Worm (Caenorhabditis elegans) whole organism, dauer: ENCODE data around the gene R11D1.10.

ENCODE experiments used
- unc-62 ChIP-seq: sonication (generic microtip); optimal IDR thresholded peaks from 2 replicates; lab custom pipeline; 2017; ENCODE audit warnings: missing biosample characterization, missing genetic modification reagents, missing genetic modification characterization

Gene R11D1.10

DNA sequence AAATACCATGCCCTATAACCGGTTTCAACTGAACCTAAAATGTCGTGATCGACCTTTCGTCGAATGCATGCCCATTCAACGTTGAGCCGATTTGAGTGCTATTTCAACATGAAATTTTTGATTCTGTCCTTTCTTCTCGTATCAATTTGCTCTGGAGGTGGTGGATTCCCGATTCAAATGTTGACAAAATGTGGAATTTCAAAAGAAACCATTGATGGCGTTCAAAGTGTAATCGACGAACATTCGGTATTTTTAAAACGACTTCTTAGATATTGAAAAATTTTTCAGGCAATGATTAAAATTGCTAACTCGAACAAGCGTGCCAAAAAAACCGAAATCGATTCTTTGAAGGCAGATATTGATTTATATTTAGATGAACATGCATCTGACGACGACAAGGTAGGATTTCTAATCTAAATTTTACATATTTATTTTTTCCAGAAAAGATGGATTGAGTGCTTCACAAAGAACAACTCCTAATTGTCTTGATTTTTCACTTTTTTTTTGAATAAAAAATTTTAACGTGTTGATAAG lies 2.1 kb upstream of the R11D1.10 start, which contains the start of gene R11D1.13:
Gene R11D1.13 (plus strand): TSS at position 51 of the 534 bp plus-strand sequence.
- no peak for TF ChIP-seq unc-62

DNA sequence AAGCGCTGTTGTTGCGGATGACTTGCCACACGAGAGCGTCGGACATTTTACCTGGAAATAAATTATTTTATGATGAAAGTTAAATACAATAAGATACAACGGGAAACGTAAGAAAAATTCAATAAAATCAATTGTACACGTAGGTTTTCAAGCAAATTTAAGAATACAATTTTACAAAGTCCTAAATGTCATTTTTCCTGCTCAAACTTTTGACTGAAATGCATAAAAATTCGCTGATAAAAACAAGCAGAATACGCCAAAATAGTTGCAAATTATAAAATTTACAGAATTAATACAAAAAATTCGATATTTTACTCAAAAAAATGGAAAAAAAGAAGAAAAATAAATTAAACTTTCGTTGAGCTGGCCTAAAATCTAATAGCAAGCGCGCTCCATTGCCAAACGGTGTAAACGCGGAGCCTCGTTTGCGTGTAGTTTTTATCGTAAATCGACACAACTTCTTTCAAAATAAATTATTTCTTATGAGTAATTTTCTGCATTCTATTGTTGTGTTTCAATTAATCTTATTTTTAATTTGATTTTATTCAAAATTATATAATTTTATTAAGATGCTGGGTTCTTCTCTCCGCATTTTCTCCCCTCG lies 1.2 kb upstream of the R11D1.10 start, which contains the start of the genes rpl-28 and mrpl-49:
Gene rpl-28 (minus strand): TSS at position 51 of the 604 bp plus-strand sequence.
Gene mrpl-49 (plus strand): TSS at position 570 of the 604 bp plus-strand sequence.
- no peak for TF ChIP-seq unc-62

DNA sequence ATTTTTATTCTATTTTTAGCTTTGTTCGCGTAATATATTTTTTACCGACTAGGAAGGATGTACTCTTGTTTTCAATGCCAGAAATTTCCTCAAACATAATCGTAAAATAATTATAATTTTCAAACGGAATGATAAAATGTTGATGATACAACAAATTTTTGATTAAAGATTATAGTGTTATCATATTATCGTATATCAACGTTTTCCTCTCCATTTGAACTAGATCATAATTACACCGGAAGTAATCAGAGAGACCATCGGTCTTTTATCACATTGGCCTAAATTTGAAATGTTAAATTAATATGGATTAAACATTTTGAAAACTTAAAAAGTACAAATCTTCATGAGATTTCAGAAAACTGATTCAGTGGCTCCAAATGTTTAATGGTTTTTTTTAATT lies 3.4 kb downstream of the R11D1.10 start:
- no peak for TF ChIP-seq unc-62

DNA sequence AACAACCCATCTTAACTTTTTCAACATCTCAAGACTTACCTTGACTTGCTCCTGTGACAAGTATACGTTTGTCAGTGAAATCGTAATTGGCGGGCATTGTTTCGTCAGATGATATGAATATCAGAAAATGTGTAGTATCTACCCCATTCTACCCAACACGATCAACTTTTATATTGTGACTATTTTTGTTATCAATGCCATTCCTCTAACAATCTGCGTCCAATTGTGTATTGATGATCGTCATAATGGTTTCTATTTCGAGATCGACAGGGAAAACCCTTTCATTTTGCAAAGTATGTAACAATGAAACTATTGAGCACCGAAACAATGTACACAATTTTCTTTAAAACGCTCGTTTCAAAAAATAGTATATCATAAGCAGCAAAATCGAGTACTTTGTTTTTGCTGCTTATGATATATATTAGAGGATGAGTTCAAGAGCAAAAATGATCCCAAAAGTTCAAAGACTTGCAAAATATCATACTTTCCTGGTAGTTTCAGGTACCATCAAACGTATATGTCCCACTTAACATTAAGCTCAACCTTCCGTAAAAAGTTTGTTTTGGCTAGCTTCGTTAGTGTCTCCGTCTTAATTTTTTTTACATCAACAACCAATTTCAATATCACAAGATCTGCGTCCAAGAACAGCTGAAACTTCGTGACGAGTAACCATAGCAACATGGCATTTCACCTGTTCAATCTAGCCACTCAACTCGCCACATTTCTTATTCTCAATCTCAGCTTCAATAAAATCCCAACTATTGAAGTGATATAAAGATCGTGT lies 4.3 kb downstream of the R11D1.10 start, which contains the start of the genes dhs-21 and xbx-9:
Gene dhs-21 (minus strand): TSS at position 181 of the 784 bp plus-strand sequence.
Gene xbx-9 (plus strand): TSS at position 734 of the 784 bp plus-strand sequence.
- no peak for TF ChIP-seq unc-62

DNA sequence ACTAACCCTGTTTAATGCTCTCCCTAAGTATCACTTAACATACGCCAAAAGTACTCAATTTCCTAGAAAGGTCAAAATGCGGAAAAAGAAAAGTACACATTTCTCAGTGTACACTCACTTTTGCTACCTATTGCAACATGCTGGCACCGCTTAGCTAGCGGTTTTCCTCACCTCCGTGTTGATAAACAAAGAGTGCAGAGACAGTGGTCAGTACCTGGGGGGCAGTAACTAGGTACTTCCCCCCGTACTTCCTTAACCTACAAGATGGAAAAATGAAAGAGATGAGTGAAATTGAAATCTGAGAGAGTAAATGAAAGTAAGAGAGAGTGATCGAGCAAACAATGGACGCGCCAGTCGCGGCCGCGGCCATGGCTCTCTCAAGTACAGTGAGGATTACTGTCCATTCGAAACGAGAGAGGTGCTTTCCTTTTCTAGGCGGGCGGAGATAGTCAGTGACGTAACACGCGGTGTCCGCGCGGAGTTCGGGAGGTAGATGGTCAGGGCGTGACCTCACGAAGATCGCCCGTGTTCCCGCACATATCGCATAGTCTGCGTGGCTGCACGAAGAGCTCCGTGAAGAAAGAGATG lies 6.9 kb downstream of the R11D1.10 start, which contains the start of gene cky-1:
Gene cky-1 (plus strand): TSS at position 538 of the 588 bp plus-strand sequence.
- TF ChIP-seq unc-62 = no peak

DNA sequence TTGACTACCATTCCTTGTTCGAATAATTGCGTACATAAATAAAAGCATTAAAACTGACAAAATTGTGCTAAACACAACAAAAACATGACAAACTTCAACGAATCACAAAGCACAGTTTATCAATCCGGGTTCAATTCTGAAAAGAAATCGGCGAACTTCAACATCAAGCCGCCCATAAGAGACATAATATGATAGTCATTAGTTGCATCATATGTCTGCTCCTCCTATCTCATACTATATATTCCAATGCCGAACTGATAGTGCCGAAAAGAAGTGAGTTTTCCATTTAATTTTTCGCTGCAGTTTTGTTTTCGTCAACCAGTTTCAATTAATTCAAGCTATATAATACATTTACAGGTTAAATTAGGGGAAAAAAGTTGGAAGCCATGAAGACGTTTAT lies 12.4 kb downstream of the R11D1.10 start, which contains the start of gene hrg-7:
Gene hrg-7 (plus strand): TSS at position 358 of the 400 bp plus-strand sequence.
- TF ChIP-seq unc-62 = no peak

DNA sequence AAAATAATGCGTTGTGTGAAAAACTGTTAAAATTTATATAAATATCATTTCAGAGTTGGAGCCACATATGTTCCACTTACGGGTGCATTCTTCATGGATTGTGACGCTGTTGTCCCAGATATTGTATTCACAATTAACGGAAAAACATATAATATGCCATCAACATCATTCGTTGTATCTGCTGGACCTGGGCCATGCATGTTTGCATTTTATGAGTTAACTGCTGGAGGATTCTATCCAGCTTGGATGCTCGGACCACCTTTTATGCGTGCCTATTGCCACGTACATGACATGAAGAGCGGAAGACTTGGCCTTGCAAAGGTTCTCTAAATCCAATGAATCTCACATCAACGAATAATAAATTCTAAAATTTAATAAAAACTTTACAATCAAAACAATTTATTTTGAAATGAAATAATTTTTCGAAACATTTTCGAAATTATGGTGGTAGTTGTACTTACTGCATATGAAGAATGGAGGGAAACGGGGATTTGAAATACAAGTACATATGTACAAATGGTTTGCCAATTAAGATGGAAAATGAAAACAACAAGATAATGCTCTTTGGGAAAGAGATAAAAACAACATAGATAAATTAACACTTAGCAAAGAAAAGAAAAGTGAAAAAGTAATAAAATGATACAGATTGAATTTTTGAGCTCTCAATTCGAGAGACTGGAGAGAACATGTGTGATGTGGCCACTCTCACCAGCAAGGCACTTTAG lies 14.6 kb downstream of the R11D1.10 start:
- no peak for TF ChIP-seq unc-62

DNA sequence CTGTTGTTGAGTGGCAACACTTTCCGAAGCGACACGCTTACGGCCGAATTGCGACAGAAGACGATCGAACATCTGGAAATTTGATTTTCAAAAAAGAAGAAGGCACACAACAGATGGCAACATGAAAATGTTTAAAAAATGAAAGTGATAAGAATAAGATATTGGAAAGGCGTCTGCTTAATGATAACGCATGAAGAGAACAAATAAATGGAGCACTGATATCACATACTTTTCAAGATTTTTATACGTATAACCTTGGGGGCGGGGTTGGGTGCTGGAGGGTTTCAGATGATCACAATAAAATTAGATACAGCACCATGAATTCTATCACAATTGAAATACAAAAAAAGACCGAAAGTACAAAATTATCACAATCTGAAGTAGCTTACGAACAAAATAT lies 15.7 kb downstream of the R11D1.10 start, which contains the start of gene C15C8.7:
Gene C15C8.7 (minus strand): TSS at position 72 of the 400 bp plus-strand sequence.
- no peak for TF ChIP-seq unc-62

DNA sequence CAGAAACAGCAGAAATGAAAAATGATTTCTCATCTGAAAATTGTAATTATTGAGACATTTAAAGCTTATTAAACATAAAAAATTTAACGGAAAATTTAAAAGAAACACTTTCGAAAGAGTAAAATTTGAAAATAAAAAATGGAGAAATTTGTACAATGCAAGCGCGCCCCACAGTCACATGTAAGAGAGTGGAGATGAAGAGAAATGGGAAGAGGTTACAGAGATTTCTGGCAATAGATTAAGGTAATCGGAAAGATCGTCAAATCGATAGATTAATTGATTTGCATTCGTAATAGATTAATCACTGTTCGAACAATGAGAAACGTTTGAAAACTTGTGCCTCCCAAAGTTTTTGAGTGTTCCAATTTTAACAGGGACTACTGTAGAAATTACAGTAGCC lies 18.1 kb downstream of the R11D1.10 start, which contains the start of gene C15C8.4:
Gene C15C8.4 (minus strand): TSS at position 33 of the 400 bp plus-strand sequence.
- no peak for TF ChIP-seq unc-62

DNA sequence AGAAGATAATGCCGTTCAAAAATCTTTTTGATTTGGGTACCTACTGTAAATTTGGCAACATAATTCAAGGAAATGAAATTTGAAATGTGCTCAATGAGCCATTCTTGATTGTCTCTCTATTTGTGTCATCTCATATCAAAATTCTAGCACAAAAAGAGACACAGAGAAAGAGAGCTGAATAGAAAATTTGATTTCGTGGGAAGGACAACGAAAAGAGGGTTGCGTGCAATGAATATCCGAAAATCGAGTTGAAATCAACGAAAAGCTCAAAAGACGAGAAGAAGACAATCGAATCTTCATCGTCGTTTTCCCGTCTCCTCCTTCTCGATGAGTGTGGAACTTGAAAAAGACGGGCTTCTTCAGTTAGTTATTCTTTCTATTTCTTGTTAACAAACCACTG lies 18.5 kb downstream of the R11D1.10 start, which contains the start of gene C15C8.5:
Gene C15C8.5 (plus strand): TSS at position 152 of the 400 bp plus-strand sequence.
- TF ChIP-seq unc-62 = no peak

DNA sequence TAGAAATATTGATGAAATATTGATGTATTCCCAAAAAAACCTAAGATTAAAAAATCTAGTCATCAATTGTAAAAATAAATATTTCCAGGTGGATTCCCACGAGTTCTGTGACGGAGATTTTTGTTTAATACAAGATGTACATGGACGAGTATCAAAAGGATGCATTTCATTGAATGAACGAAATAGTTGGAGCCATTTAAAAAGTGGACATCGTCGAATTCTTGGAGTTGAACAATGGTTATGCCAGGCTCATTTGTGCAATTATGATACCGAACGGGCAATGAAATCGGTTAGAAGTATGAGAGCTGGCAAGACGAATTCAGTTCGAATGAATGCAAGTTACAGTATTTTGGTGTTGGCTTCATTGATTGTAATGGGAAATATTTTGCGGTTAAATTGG lies 20.2 kb downstream of the R11D1.10 start:
- TF ChIP-seq unc-62 = no peak

DNA sequence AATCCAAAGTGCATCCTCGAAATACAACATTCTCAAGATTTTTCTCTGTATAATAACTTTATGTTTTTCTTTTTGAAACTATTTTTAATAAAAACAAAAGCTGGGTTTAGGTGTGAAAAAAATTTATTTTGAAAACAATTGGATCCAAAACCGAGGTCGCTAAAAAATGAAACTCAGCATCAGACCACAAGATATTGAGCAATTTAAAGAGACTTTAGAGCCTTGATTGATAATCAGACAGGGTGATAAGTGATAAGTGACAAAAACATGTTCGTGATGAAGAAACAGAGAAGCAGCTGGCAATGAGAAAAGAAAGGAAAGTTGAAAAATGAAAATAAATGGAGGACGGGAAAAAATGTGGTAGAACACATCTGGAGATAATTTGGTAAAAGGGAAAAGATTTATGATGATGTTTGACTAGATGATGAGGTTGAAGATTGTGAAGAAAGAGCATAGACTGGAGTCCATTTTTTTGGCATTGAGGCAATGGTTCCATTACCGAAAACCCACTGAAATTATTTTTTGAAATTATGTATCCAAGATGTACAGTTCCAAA lies 22.3 kb downstream of the R11D1.10 start, which contains the start of gene C15C8.6:
Gene C15C8.6 (minus strand): TSS at position 51 of the 556 bp plus-strand sequence.
- TF ChIP-seq unc-62 = no peak

DNA sequence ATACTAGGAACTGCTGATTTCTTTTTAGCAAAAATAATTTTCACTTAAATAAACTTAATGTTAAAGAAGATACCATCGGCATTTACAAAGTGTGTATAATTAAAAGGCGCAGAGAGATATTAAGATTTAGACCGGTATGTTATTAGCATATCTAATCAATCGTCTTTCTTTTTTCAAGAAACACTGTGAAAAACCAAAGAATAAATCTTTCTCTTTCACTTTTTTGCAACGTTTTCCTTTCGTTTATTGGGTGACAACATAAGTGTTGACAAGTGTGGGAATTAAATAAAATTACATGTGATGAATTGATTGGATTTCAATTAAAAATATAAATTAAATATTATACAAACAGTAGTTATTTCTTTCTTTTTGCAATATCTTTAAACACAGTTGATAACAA lies 23.1 kb downstream of the R11D1.10 start, which contains the start of gene C15C8.8:
Gene C15C8.8 (minus strand): TSS at position 101 of the 400 bp plus-strand sequence.
- TF ChIP-seq unc-62 = no peak

DNA sequence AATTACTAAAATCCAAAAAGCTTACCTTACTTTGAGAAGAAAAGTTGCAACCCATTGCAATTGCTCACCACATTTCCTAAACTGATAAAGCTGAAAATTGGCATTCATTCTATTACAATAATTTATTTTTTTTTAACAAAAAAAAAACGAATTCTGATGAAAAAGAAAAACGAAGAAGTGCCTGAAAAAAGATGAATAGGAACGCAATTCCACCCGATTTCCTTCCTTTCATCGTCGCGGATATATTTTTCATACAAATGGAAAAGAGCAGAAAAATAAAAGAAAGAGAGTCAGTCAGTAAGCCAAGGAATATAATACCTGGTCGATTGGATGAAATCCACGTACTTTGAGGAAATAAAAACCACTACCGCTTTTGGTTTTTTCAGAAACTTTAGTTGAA lies 25.5 kb downstream of the R11D1.10 start, which contains the start of gene gpa-13:
Gene gpa-13 (minus strand): TSS at position 101 of the 400 bp plus-strand sequence.
- no peak for TF ChIP-seq unc-62

DNA sequence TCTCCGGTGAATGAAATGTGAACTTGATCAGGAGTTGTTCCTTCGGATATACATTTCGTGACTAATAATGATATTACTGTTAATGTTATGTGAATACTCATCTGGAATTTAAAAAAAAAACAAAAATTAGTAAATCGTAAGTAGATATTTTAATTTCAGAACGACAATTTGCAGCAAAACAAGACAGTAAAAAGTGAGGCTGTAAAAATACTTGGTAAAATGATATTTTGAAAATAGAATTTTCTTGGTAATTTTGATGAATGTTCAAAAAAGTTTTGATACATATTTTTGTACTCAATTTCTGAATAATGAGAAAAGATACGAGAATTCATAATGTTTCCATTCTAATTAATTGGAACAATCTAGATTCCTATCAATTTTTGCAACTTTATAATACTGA lies 30.3 kb downstream of the R11D1.10 start, which contains the start of gene papl-1:
Gene papl-1 (minus strand): TSS at position 101 of the 400 bp plus-strand sequence.
- no peak for TF ChIP-seq unc-62
